Worm (Caenorhabditis elegans): Measurements from ENCODE around the gene fbxa-202.

DNA sequence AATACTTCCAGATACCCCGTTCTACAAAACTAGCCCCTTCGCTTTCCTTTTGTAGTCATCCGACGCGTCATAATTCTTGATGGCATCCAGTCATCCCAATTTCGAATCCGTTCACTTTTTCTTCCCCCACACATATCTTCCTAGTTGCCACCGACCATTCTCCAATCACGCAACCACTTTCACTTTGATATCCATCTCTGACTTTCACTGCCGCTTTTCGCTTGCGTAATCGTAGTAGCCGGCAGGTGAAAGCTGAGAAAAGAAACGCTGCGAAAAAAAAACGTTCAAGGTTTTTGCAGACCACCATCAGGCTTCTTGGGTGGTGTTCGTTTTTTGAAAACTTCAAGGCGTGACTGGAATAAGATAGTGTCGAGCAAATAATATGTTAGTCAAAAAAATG, 25.3 kb downstream of the fbxa-202 start:
- no peak for TF ChIP-seq dao-5 (tag; optimal IDR thresholded peaks at IDR 0.05)
- TF ChIP-seq him-1 (tag; optimal IDR thresholded peaks at IDR 0.05) = no peak
- TF ChIP-seq W03F9.2 (tag; optimal IDR thresholded peaks at IDR 0.05) = no peak

Data from whole organism, L4/young adult.